Worm (Caenorhabditis elegans) whole organism, L4/young adult: ENCODE results near the gene del-1.

Experiments
- dao-5 ChIP-seq: sonication (generic microtip); optimal IDR thresholded peaks from 2 replicates; lab custom pipeline; 2016; ENCODE audit warnings: missing genotype, missing genetic modification characterization, moderate library complexity, missing compliant biosample characterization
- him-1 ChIP-seq: sonication (generic microtip); optimal IDR thresholded peaks from 2 replicates; lab custom pipeline; 2016; ENCODE audit warnings: missing genotype, missing genetic modification reagents, missing genetic modification characterization, missing compliant biosample characterization

DNA sequence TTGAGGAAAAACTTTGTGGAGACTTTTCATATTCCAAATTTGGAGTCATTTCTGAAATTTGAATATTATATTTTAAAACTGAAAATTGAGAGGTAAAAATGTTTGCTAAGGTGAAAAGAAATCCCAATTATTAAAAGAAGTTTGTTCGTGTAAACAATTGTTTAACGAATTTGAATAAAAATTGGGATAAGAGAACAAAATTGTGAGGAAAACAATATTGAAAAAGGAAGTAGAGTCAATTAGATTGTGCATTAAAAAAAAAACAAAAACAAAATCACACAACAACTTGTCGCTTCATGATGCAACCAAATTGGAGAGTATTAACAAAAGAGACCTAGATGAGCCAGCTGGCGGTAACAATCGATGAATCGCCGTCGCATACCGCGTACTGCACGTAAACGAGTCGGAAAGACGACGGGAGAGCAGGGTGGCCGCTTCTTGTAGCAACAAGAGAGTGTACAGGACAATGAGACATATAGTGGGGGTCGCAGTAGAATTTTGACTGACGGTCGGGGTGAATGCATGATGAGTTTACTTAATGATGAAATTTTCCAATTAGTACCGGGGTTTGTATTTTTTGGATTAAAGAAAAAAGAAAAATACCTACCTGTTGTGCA lies 24.4 kb upstream of the del-1 start, which contains the start of gene K04C1.3:
- no peak for TF ChIP-seq him-1 (tag; lab: Kevin White, UChicago)
- TF ChIP-seq dao-5, result no peak
